Worm (Caenorhabditis elegans): ENCODE measurements around the gene col-177.
A peak's percentile ranks its signal among the peaks of the same experiment; 100 is the strongest.

The col-177 gene

DNA sequence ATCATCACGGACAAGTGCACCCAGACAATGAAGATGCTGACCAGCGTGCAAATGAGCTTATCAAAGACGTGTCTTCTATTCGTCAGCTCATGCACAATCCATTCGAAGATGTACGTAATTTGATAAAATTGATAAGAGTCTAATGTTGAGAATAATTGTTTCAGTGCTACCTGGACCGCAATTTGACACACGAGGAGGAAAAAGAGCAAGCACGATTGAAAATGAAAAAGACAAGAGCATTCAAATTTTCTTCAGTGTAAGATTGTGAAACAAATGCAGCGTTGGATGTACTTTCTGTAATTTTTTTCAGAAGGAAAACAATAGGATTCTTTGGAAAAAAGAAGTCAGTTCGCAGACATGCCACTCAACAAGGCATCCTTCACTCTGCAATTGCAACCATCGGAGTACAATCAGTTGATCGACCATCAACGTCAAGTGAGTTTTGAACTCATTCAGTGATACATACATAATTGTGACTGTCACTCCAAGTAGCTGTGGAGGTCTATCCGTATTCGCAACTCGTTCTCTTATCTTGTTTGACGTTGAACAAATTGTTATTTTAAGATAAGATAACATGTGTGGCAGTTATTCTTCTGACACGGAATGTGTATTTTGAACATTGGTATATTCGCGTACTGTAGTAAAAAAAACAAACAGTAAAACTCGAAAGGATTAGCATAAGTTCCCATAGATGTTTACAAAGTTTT lies 44.5 kb downstream of the col-177 start:
- peak; percentile 89 for TF ChIP-seq dmd-6 (GFP tag; IDR thresholded peaks at IDR 0.05)
- peak; percentile 25 for TF ChIP-seq nhr-48 (tag; optimal IDR thresholded peaks at IDR 0.05)
- TF ChIP-seq pqm-1 (tag; optimal IDR thresholded peaks at IDR 0.05): peak; percentile 5
- peak; percentile 38; the same call in 1 of the 2 replicates for TF ChIP-seq tra-1 (GFP tag; IDR thresholded peaks at IDR 0.05)
- peak; percentile 38 for TF ChIP-seq dve-1 (tag; optimal IDR thresholded peaks at IDR 0.05; ENCODE audit: insufficient read depth)
- TF ChIP-seq ceh-32 (tag; optimal IDR thresholded peaks at IDR 0.05; ENCODE audit: poor library complexity): no peak
- TF ChIP-seq hlh-11 (tag; optimal IDR thresholded peaks at IDR 0.05): peak; percentile 11
- TF ChIP-seq zip-11 (GFP tag; IDR thresholded peaks at IDR 0.05): no peak
- no peak for TF ChIP-seq ctbp-1 (GFP tag; IDR thresholded peaks at IDR 0.05)
- no peak for TF ChIP-seq zip-2 (tag; optimal IDR thresholded peaks at IDR 0.05)
- no peak for TF ChIP-seq unc-130 (GFP tag; optimal IDR thresholded peaks at IDR 0.05)
- TF ChIP-seq hlh-30 (tag; optimal IDR thresholded peaks at IDR 0.05; ENCODE audit: insufficient read depth): no peak
- 0 out of 2 replicates have a peak, but pooled peaks have one; percentile 48 for TF ChIP-seq php-3 (GFP tag; IDR thresholded peaks at IDR 0.05)
- TF ChIP-seq daf-16 (GFP tag; optimal IDR thresholded peaks at IDR 0.05): no peak
- TF ChIP-seq daf-16 (tag; optimal IDR thresholded peaks at IDR 0.05): peak; percentile 21
- 0 out of 2 replicates have a peak, but pooled peaks have one; percentile 13 for TF ChIP-seq lin-1 (GFP tag; IDR thresholded peaks at IDR 0.05)
- peak in 1 of 2 experiments; percentile 92 for TF ChIP-seq unc-62 (GFP tag; optimal IDR thresholded peaks at IDR 0.05 in 1 of 2)
- no peak for TF ChIP-seq unc-62 (tag; optimal IDR thresholded peaks at IDR 0.05)
- peak; percentile 45 for TF ChIP-seq nhr-28 (tag; optimal IDR thresholded peaks at IDR 0.05)

DNA sequence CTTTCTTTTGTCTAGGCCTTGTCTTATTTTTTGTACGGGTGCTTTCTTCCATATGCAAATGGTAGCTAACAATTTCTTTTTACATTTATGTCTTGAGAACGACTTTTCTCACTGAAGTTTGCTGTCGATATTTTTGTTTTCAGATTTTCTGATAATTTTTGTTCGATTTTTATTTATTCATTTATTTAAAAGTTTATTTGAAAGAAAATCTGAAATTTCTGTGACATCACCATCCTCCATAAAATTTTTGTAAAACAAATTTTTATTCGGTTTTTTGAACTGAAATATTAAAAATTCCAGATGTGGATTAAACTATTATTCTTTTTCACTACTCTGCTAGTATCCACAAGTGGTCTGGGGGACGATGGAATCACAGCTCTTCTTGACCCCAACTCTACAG lies 47.8 kb downstream of the col-177 start, which contains the start of gene pbo-4:
Gene pbo-4 (plus strand): TSS at position 301 of the 400 bp plus-strand sequence.
- TF ChIP-seq ZK337.2 (GFP tag; IDR thresholded peaks at IDR 0.05): no peak
- no peak for TF ChIP-seq hlh-30 (tag; optimal IDR thresholded peaks at IDR 0.05; ENCODE audit: insufficient read depth)
- no peak for TF ChIP-seq ces-1 (GFP tag; optimal IDR thresholded peaks at IDR 0.05)
- no peak for TF ChIP-seq tra-1 (GFP tag; IDR thresholded peaks at IDR 0.05)
- no peak for TF ChIP-seq nhr-76 (tag; optimal IDR thresholded peaks at IDR 0.05)
- TF ChIP-seq spr-1 (tag; optimal IDR thresholded peaks at IDR 0.05): no peak
- TF ChIP-seq mep-1 (tag; optimal IDR thresholded peaks at IDR 0.05): no peak
- no peak for TF ChIP-seq aly-2 (tag; optimal IDR thresholded peaks at IDR 0.05)
- no peak for TF ChIP-seq F49E8.2 (tag; optimal IDR thresholded peaks at IDR 0.05; ENCODE audit: borderline replicate concordance)
- no peak for TF ChIP-seq lin-29 (GFP tag; IDR thresholded peaks at IDR 0.05)
- TF ChIP-seq ctbp-1 (GFP tag; IDR thresholded peaks at IDR 0.05): no peak
- no peak for TF ChIP-seq php-3 (GFP tag; IDR thresholded peaks at IDR 0.05)
- TF ChIP-seq ZK546.5 (tag; optimal IDR thresholded peaks at IDR 0.05): no peak
- no peak for TF ChIP-seq ama-1 (optimal IDR thresholded peaks at IDR 0.05)
- no peak for TF ChIP-seq Y75B8A.6 (GFP tag; IDR thresholded peaks at IDR 0.05)

DNA sequence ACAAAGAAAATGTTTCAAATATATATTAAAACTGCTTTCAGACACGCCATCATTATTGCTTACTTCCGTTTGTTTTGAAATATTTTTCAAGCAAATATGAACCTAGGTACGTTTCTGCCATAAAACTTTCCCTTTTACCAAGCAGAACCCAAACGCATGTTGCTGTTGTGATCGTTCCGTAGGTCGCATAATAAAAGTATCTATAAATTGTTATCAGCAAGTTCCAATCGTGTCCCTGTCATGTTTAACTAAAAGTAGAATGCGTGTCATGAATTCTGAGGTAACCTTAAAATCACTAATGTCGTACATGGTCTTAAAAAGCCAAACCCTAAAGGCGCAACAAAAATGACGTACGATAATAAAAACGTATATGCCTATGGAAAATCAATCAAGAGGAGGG lies 49.7 kb downstream of the col-177 start:
- TF ChIP-seq daf-16 (GFP tag; optimal IDR thresholded peaks at IDR 0.05): no peak
- TF ChIP-seq daf-16 (tag; optimal IDR thresholded peaks at IDR 0.05): peak; percentile 66
- TF ChIP-seq F26F4.8 (GFP tag; conservative IDR thresholded peaks at IDR 0.05): no peak
- TF ChIP-seq nhr-48 (tag; optimal IDR thresholded peaks at IDR 0.05): peak; percentile 39
- peak; percentile 39 for TF ChIP-seq dve-1 (tag; optimal IDR thresholded peaks at IDR 0.05; ENCODE audit: insufficient read depth)
- no peak for TF ChIP-seq zfp-2 (tag; optimal IDR thresholded peaks at IDR 0.05)
- TF ChIP-seq sdz-12 (GFP tag; optimal IDR thresholded peaks at IDR 0.05): no peak
- TF ChIP-seq dmd-6 (GFP tag; IDR thresholded peaks at IDR 0.05): 0 out of 2 replicates have a peak, but pooled peaks have one; percentile 15
- peak; percentile 88 for TF ChIP-seq php-3 (GFP tag; IDR thresholded peaks at IDR 0.05)
- no peak for TF ChIP-seq zip-11 (GFP tag; IDR thresholded peaks at IDR 0.05)
- no peak for TF ChIP-seq vab-7 (GFP tag; IDR thresholded peaks at IDR 0.05)
- TF ChIP-seq ZK337.2 (GFP tag; IDR thresholded peaks at IDR 0.05): no peak

ce11 chrX:10951168-10951567 lies 50.5 kb downstream of the col-177 start, which contains the start of gene K09C8.7:
K09C8.7 (minus strand) TSS chrX:10951393.
- TF ChIP-seq zip-2 (tag; optimal IDR thresholded peaks at IDR 0.05) (no peak), T26A8.4 (GFP tag; IDR thresholded peaks at IDR 0.05) (no peak), unc-62 (GFP tag; optimal IDR thresholded peaks at IDR 0.05 in 1 of 2) (peak in 1 of 2 experiments; percentile 74), unc-62 (tag; optimal IDR thresholded peaks at IDR 0.05) (no peak), F44E2.7 (GFP tag; IDR thresholded peaks at IDR 0.05) (no peak), set-16 (GFP tag; IDR thresholded peaks at IDR 0.05) (no peak), hlh-30 (tag; optimal IDR thresholded peaks at IDR 0.05; ENCODE audit: insufficient read depth) (peak; percentile 13), fkh-10 (GFP tag; optimal IDR thresholded peaks at IDR 0.05) (no peak), zag-1 (tag; optimal IDR thresholded peaks at IDR 0.05) (no peak), sdz-12 (GFP tag; optimal IDR thresholded peaks at IDR 0.05) (no peak), tra-1 (GFP tag; IDR thresholded peaks at IDR 0.05) (no peak), lin-15B (tag; optimal IDR thresholded peaks at IDR 0.05) (no peak), spr-1 (tag; optimal IDR thresholded peaks at IDR 0.05) (no peak), vab-7 (GFP tag; IDR thresholded peaks at IDR 0.05) (no peak), daf-16 (GFP tag; optimal IDR thresholded peaks at IDR 0.05) (no peak), daf-16 (tag; optimal IDR thresholded peaks at IDR 0.05) (peak; percentile 86)

All from whole organism, L4 larva.